Fruit fly (Drosophila melanogaster) whole organism, wandering third instar larva: Measurements from ENCODE around the gene Dlic.

Experiments
- Abd-B ChIP-seq: fragments of >200 bp; optimal IDR thresholded peaks from 2 replicates; lab custom pipeline; 2017; ENCODE audit warnings: missing biosample characterization, missing genetic modification characterization
- CG32264 ChIP-seq: fragments of 200-800 bp; sonication (Bioruptor generic); optimal IDR thresholded peaks from 2 replicates; lab custom pipeline; 2016; ENCODE audit warnings: missing biosample characterization, missing genetic modification characterization
- CrebA ChIP-seq: fragments of 200-800 bp; sonication (Bioruptor generic); optimal IDR thresholded peaks from 2 replicates; lab custom pipeline; 2016; ENCODE audit warnings: missing biosample characterization, mild to moderate bottlenecking, missing genetic modification characterization, borderline replicate concordance
- GATAd ChIP-seq: sonication (Bioruptor generic); optimal IDR thresholded peaks from 2 replicates; lab custom pipeline; 2016; ENCODE audit warnings: missing biosample characterization, missing genetic modification characterization
- HLH106 ChIP-seq: fragments of 200-800 bp; optimal IDR thresholded peaks from 3 replicates; lab custom pipeline; 2019; ENCODE audit warnings: missing biosample characterization, mild to moderate bottlenecking, missing genetic modification characterization, moderate library complexity
- Hnf4 ChIP-seq: fragments of 200-800 bp; sonication (Bioruptor generic); optimal IDR thresholded peaks from 2 replicates; lab custom pipeline; 2016; ENCODE audit warnings: missing biosample characterization, mild to moderate bottlenecking, missing genetic modification characterization
- Hr78 ChIP-seq: fragments of >200 bp; optimal IDR thresholded peaks from 2 replicates; lab custom pipeline; 2017; ENCODE audit warnings: missing biosample characterization, missing genetic modification characterization
- Jra ChIP-seq: sonication (Bioruptor generic); optimal IDR thresholded peaks from 2 replicates; lab custom pipeline; 2016; ENCODE audit warnings: missing biosample characterization, missing genetic modification characterization
- Mio ChIP-seq: sonication (Bioruptor generic); optimal IDR thresholded peaks from 2 replicates; lab custom pipeline; 2016; ENCODE audit warnings: missing biosample characterization, missing genetic modification characterization
- Myc ChIP-seq: fragments of >200 bp; optimal IDR thresholded peaks from 2 replicates; lab custom pipeline; 2017
- N ChIP-seq: fragments of >200 bp; optimal IDR thresholded peaks from 2 replicates; lab custom pipeline; 2018; ENCODE audit warnings: missing biosample characterization, missing external identifiers, missing genetic modification characterization
- OdsH ChIP-seq: fragments of 200-800 bp; sonication (Bioruptor generic); optimal IDR thresholded peaks from 2 replicates; lab custom pipeline; 2016; ENCODE audit warnings: missing biosample characterization, mild to moderate bottlenecking, missing genetic modification characterization
- Rel ChIP-seq, 2 experiments: fragments of 200-800 bp; sonication (Bioruptor generic) in 1 of 2; optimal IDR thresholded peaks; 2 replicates in 1 of 2; 3 replicates in 1 of 2; lab custom pipeline; 2016 to 2019; ENCODE audit warnings: mild to moderate bottlenecking in 2 of 2, missing biosample characterization in 2 of 2, missing genetic modification characterization in 2 of 2, moderate library complexity in 1 of 2
- Sp1 ChIP-seq: fragments of 200-800 bp; sonication (Bioruptor generic); optimal IDR thresholded peaks from 3 replicates; lab custom pipeline; 2019; ENCODE audit warnings: missing biosample characterization, mild to moderate bottlenecking, missing genetic modification characterization, moderate library complexity
- Vsx2 ChIP-seq: fragments of 200-300, 225-300 bp; sonication (Bioruptor generic); optimal IDR thresholded peaks from 2 replicates; lab custom pipeline; 2018; ENCODE audit warnings: missing biosample characterization, missing genetic modification characterization; ENCODE audit not compliant: partially characterized antibody
- br ChIP-seq: fragments of 200-800 bp; sonication (Bioruptor generic); optimal IDR thresholded peaks from 2 replicates; lab custom pipeline; 2016; ENCODE audit warnings: missing biosample characterization, missing genetic modification characterization
- brk ChIP-seq: fragments of 200-800 bp; sonication (Bioruptor generic); optimal IDR thresholded peaks from 2 replicates; lab custom pipeline; 2016; ENCODE audit warnings: missing biosample characterization, mild to moderate bottlenecking, missing genetic modification characterization
- dmrt93B ChIP-seq: fragments of 200-800 bp; sonication (Bioruptor generic); optimal IDR thresholded peaks from 2 replicates; lab custom pipeline; 2018; ENCODE audit warnings: missing biosample characterization, mild to moderate bottlenecking, missing genetic modification characterization
- dsf ChIP-seq: sonication (Bioruptor generic); optimal IDR thresholded peaks from 2 replicates; lab custom pipeline; 2016; ENCODE audit warnings: missing biosample characterization, missing genetic modification characterization, borderline replicate concordance
- foxo ChIP-seq, 2 experiments: fragments of 200-800 bp; sonication (Bioruptor generic); optimal IDR thresholded peaks; 2 replicates in 1 of 2; 3 replicates in 1 of 2; lab custom pipeline; 2016 to 2017; ENCODE audit warnings: missing biosample characterization in 2 of 2, missing genetic modification characterization in 2 of 2
- h ChIP-seq: fragments of 200-800 bp; sonication (Bioruptor generic); optimal IDR thresholded peaks from 3 replicates; lab custom pipeline; 2016; ENCODE audit warnings: missing biosample characterization, mild to moderate bottlenecking, missing genetic modification characterization
- jim ChIP-seq: fragments of 175-275, 200-325 bp; sonication (Bioruptor generic); optimal IDR thresholded peaks from 2 replicates; lab custom pipeline; 2016; ENCODE audit warnings: missing biosample characterization, mild to moderate bottlenecking, missing genetic modification characterization
- lola ChIP-seq: fragments of >200 bp; optimal IDR thresholded peaks from 2 replicates; lab custom pipeline; 2017; ENCODE audit warnings: missing biosample characterization, missing genetic modification characterization
- psq ChIP-seq: fragments of 200-800 bp; sonication (Bioruptor generic); optimal IDR thresholded peaks from 3 replicates; lab custom pipeline; 2017; ENCODE audit warnings: missing biosample characterization, mild to moderate bottlenecking, missing genetic modification characterization, moderate library complexity
- rgr ChIP-seq: fragments of 200-800 bp; sonication (Bioruptor generic); optimal IDR thresholded peaks from 3 replicates; lab custom pipeline; 2016; ENCODE audit warnings: missing biosample characterization, mild to moderate bottlenecking, missing genetic modification characterization
- sage ChIP-seq: fragments of 200-800 bp; sonication (Bioruptor generic); optimal IDR thresholded peaks from 2 replicates; lab custom pipeline; 2016; ENCODE audit warnings: missing biosample characterization, mild to moderate bottlenecking, missing genetic modification characterization
- sv ChIP-seq: fragments of 200-800 bp; sonication (Bioruptor generic); optimal IDR thresholded peaks from 3 replicates; lab custom pipeline; 2016; ENCODE audit warnings: missing biosample characterization, missing genetic modification characterization
- tai ChIP-seq: sonication (Bioruptor generic); optimal IDR thresholded peaks from 2 replicates; lab custom pipeline; 2016; ENCODE audit warnings: missing biosample characterization, missing genetic modification characterization

Dlic gene

DNA sequence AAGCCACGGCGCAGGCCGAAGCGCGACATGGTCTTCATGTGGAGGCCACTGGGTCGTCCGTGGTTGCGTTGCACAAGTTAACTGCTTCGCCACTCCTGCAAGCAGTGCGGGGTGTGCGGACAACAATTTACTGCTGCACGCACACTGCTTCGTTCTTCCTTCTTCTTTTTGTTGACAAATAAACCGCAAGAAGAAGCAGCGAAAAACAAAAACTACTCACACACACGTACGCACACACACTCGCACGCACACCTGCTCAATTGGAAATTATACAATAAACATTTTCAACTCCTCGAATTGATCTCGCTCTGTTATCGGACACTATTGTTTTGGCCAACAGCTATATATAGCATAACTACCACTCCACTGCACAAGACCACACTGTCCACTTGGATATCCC, 30.7 kb upstream of the Dlic start:
- TF ChIP-seq Sp1 (GFP tag; lab: Kevin White, UChicago), result no peak
- no peak for TF ChIP-seq brk (GFP tag; lab: Kevin White, UChicago)
- TF ChIP-seq Myc, result no peak
- TF ChIP-seq dmrt93B, result no peak
- TF ChIP-seq br, result no peak
- no peak for TF ChIP-seq jim (GFP tag; lab: Kevin White, UChicago)
- TF ChIP-seq OdsH (GFP tag; lab: Kevin White, UChicago), result no peak
- no peak for TF ChIP-seq CG32264 (GFP tag; lab: Kevin White, UChicago)
- no peak for TF ChIP-seq N (GFP tag; lab: Kevin White, UChicago)
- no peak for TF ChIP-seq sv
- no peak for TF ChIP-seq Mio (GFP tag; lab: Kevin White, UChicago)
- no peak for TF ChIP-seq Vsx2 (GFP tag; lab: Kevin White, UChicago)
- TF ChIP-seq Hr78, result no peak
- no peak for TF ChIP-seq rgr (GFP tag; lab: Kevin White, UChicago)
- TF ChIP-seq Abd-B (GFP tag; lab: Kevin White, UChicago), result no peak
- no peak for TF ChIP-seq GATAd (GFP tag; lab: Kevin White, UChicago)
- TF ChIP-seq Hnf4 (GFP tag; lab: Kevin White, UChicago), result no peak
- TF ChIP-seq, all 38 proteins: peak for 0

DNA sequence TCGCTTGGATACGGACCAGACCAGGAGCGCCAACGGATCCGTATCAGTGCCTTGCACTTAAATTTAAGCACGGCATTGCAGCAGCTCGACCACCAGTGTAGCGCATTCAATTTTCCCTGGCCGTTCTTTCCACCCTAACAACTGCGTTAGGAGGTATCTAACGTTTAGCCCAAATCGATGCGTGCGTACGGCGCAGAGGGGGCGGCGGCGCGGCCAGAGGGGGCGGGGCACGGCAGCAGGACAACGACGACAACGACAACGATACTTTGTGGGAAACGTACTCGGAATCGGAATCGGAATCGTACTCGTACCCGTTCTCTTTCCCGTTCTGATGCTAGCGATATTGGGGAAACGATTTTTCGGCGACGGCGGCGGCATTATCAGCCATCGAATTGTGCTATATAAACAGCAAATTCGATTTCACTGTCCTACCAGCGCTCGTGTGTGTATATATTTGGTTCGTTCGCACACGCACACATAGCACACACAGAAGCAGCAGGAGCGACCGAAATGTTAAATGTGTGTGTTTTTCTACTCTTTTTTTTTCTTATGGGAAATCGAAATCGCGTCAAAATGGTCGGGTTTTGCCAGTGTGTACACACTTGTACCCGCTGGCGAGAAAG, 30.0 kb upstream of the Dlic start, which contains the start of gene CG11122:
Gene CG11122, minus strand, starts transcription at position 601 of the 623 bp plus-strand sequence.
- TF ChIP-seq CrebA (GFP tag; lab: Kevin White, UChicago) (no peak), jim (GFP tag; lab: Kevin White, UChicago) (peak; percentile 24), br (no peak), Rel (GFP tag; optimal IDR thresholded peaks at IDR 0.05; lab: Kevin White, UChicago) (no peak), Rel (tag; optimal IDR thresholded peaks at IDR 0.05; lab: Kevin White, UChicago) (peak; percentile 6)

DNA sequence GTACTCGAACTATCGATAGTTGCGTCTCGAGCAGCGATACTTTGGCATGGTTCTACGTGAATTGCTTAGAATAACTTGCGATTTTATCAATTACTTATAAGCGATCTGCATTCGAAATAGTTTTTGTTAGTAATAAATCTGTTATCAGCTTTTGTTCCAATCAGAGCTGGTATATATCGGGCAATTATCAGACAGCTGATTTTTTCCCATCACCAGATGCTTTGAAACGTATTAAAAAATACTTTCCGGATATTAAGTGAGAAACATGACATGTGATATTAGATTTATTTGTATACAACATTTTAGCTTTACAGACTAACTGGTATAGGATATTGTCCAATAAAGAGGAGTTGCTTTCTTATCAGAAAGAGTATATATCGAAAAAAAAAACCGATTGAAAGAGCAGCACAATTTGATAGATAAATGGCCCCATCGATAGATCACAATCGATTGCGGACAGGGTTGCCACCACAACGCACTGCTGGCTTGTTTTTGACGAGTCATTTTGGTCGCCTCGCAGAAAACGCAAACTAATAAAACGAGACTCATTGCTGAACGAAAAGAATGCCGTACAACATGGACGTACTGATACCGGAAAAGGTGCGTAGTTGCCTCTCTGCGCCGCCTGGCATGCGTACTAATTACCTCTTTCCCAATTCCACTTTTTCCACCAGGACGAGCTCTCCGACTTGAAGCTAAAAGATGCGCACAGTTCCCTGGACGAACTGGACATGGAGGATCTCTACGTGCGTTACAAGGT, 29.3 kb upstream of the Dlic start, which contains the start of gene Rpt3:
Gene Rpt3, plus strand, starts transcription at position 353 of the 760 bp plus-strand sequence.
- TF ChIP-seq brk (GFP tag; lab: Kevin White, UChicago) (no peak), foxo (GFP tag; optimal IDR thresholded peaks at IDR 0.05; lab: Kevin White, UChicago) (peak in 1 of 2 experiments; percentile 24)

DNA sequence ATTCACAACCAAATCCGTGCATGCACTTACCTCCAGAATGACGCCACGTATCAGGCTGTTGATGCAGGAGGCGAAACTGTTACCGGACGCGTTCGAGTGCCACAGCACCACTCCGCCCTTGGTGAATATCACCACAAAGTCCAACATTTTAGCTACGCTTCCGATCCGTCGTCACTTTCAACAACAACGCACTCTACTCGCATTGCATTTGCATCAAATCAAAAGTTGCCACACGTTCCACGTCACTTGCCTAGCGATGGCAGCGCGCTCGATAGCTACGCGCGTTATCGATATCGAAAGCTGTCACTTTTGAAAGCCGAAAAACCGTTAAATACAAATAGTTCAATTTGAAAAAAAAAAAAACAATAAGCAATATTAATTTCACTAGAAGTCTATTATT, 25.4 kb upstream of the Dlic start, which contains the start of gene SrpRalpha:
Gene SrpRalpha, minus strand, starts transcription at position 260 of the 400 bp plus-strand sequence.
- no peak for TF ChIP-seq dmrt93B
- no peak for TF ChIP-seq Vsx2 (GFP tag; lab: Kevin White, UChicago)
- no peak for TF ChIP-seq OdsH (GFP tag; lab: Kevin White, UChicago)
- TF ChIP-seq h, result peak; percentile 0
- TF ChIP-seq Hnf4 (GFP tag; lab: Kevin White, UChicago), result no peak
- no peak for TF ChIP-seq Rel (GFP tag; optimal IDR thresholded peaks at IDR 0.05; lab: Kevin White, UChicago)
- no peak for TF ChIP-seq Rel (tag; optimal IDR thresholded peaks at IDR 0.05; lab: Kevin White, UChicago)
- TF ChIP-seq dsf (GFP tag; lab: Kevin White, UChicago), result no peak
- TF ChIP-seq psq (GFP tag; lab: Kevin White, UChicago), result no peak
- TF ChIP-seq tai, result no peak
- peak; percentile 37 for TF ChIP-seq rgr (GFP tag; lab: Kevin White, UChicago)

DNA sequence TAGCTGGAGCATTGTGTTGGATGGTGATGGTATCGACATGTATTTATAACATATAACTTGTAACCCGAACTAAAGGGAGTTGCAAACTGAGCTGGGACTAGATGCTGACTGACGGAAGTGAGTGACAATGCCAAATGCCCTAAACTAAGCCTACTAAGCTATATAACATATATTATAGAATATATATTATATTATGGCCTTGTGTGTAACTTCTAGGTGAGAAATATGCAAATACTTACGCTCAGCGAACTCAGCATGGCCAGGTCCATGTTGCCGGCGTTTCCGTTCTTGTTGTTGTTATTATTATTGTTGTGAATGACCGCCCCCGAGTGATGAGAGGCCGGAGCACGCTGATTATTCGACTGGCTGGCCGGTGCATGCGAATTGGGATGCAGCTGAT, 21.9 kb upstream of the Dlic start, which contains the start of gene CG44385:
Gene CG44385, minus strand, starts transcription at position 101 of the 400 bp plus-strand sequence.
- TF ChIP-seq jim (GFP tag; lab: Kevin White, UChicago) (no peak), tai (no peak), lola (no peak), N (GFP tag; lab: Kevin White, UChicago) (no peak), Hr78 (no peak), GATAd (GFP tag; lab: Kevin White, UChicago) (no peak), rgr (GFP tag; lab: Kevin White, UChicago) (no peak), Rel (GFP tag; optimal IDR thresholded peaks at IDR 0.05; lab: Kevin White, UChicago) (no peak), Rel (tag; optimal IDR thresholded peaks at IDR 0.05; lab: Kevin White, UChicago) (no peak), Jra (GFP tag; lab: Kevin White, UChicago) (no peak), HLH106 (tag; lab: Kevin White, UChicago) (no peak), Sp1 (GFP tag; lab: Kevin White, UChicago) (no peak), sage (no peak), CrebA (GFP tag; lab: Kevin White, UChicago) (no peak), Myc (no peak)
